Worm (Caenorhabditis elegans) whole organism, L1 larva: ENCODE results near the gene wrt-4.

Experiments
- C04F5.9 ChIP-seq: sonication (generic microtip); optimal IDR thresholded peaks from 2 replicates; lab custom pipeline; 2016; ENCODE audit warnings: missing genetic modification characterization, missing compliant biosample characterization
- F16B12.6 ChIP-seq: fragments of 150-350 bp; optimal IDR thresholded peaks from 2 replicates; lab custom pipeline; 2014; ENCODE audit warnings: missing biosample characterization, missing genetic modification characterization
- Y116A8C.19 ChIP-seq: sonication (generic microtip); optimal IDR thresholded peaks from 2 replicates; lab custom pipeline; 2016; ENCODE audit warnings: missing compliant biosample characterization, missing genetic modification characterization, borderline replicate concordance
- alr-1 ChIP-seq: fragments of 200-800 bp; sonication (Bioruptor generic); optimal IDR thresholded peaks from 2 replicates; lab custom pipeline; 2018; ENCODE audit warnings: borderline replicate concordance, mild to moderate bottlenecking, missing genetic modification characterization, missing compliant biosample characterization
- aly-2 ChIP-seq: fragments of 150-350 bp; optimal IDR thresholded peaks from 2 replicates; lab custom pipeline; 2014; ENCODE audit warnings: missing biosample characterization, missing genetic modification characterization
- ama-1 ChIP-seq: fragments of 150-350 bp; optimal IDR thresholded peaks from 2 replicates; lab custom pipeline; 2014
- blmp-1 ChIP-seq: fragments of 150-350 bp; optimal IDR thresholded peaks from 2 replicates; lab custom pipeline; 2014; ENCODE audit warnings: missing biosample characterization, missing genetic modification characterization
- ceh-82 ChIP-seq, 3 experiments: fragments of 150-350 bp in 1 of 3; sonication (generic microtip) in 2 of 3; optimal IDR thresholded peaks; 2 replicates each; lab custom pipeline; 2014 to 2017; ENCODE audit warnings: missing biosample characterization in 3 of 3, missing genetic modification characterization in 3 of 3
- ces-1 ChIP-seq: fragments of 150-350 bp; optimal IDR thresholded peaks from 2 replicates; lab custom pipeline; 2014; ENCODE audit warnings: missing biosample characterization, missing genetic modification reagents, missing genetic modification characterization
- dpl-1 ChIP-seq, 3 experiments: fragments of 150-350 bp in 2 of 3; sonication (generic microtip) in 1 of 3; optimal IDR thresholded peaks; 2 replicates each; lab custom pipeline; 2014 to 2017; ENCODE audit warnings: missing biosample characterization in 3 of 3, missing genetic modification characterization in 3 of 3, missing genetic modification reagents in 3 of 3
- egl-13 ChIP-seq: sonication (generic microtip); optimal IDR thresholded peaks from 2 replicates; lab custom pipeline; 2016; ENCODE audit warnings: missing genotype, missing genetic modification reagents, missing genetic modification characterization, missing compliant biosample characterization
- elt-2 ChIP-seq: sonication (generic microtip); optimal IDR thresholded peaks from 2 replicates; lab custom pipeline; 2016; ENCODE audit warnings: missing genetic modification characterization, mild to moderate bottlenecking, inconsistent platforms, missing compliant biosample characterization, missing genetic modification reagents
- ets-5 ChIP-seq: fragments of 200-800 bp; sonication (Bioruptor generic); IDR thresholded peaks from 2 replicates; pipeline ENCODE4 v1.3.6; 2022; ENCODE audit warnings: missing genetic modification characterization, missing compliant biosample characterization
- fkh-10 ChIP-seq: sonication (generic microtip); optimal IDR thresholded peaks from 2 replicates; lab custom pipeline; 2017; ENCODE audit warnings: missing biosample characterization, missing genetic modification reagents, missing genetic modification characterization
- fkh-4 ChIP-seq: sonication (generic microtip); optimal IDR thresholded peaks from 2 replicates; lab custom pipeline; 2016; ENCODE audit warnings: missing compliant biosample characterization, missing genetic modification characterization, borderline replicate concordance
- fos-1 ChIP-seq: fragments of 150-350 bp; optimal IDR thresholded peaks from 2 replicates; lab custom pipeline; 2014; ENCODE audit warnings: missing biosample characterization, missing genetic modification characterization
- grh-1 ChIP-seq: fragments of 200-800 bp; sonication (Bioruptor generic); IDR thresholded peaks from 2 replicates; pipeline ENCODE4 v1.3.6; 2022; ENCODE audit warnings: missing genetic modification reagents, missing genetic modification characterization, missing compliant biosample characterization
- isw-1 ChIP-seq: fragments of 200-800 bp; sonication (Bioruptor generic); IDR thresholded peaks from 2 replicates; pipeline ENCODE4 v1.3.6; 2022; ENCODE audit warnings: missing genetic modification characterization, missing compliant biosample characterization
- lin-13 ChIP-seq: fragments of 150-350 bp; optimal IDR thresholded peaks from 2 replicates; lab custom pipeline; 2014; ENCODE audit warnings: missing biosample characterization, missing genetic modification reagents, missing genetic modification characterization
- lin-14 ChIP-seq: fragments of 200-800 bp; sonication (Bioruptor generic); optimal IDR thresholded peaks from 2 replicates; lab custom pipeline; 2018; ENCODE audit warnings: mild to moderate bottlenecking, missing genetic modification characterization, moderate library complexity, missing compliant biosample characterization
- lin-15B ChIP-seq: fragments of 150-350 bp; sonication (generic microtip); optimal IDR thresholded peaks from 3 replicates; lab custom pipeline; 2014; ENCODE audit warnings: missing biosample characterization, missing genetic modification characterization
- lin-35 ChIP-seq, 2 experiments: fragments of 150-350 bp; optimal IDR thresholded peaks; 2 replicates each; lab custom pipeline; 2014; ENCODE audit warnings: missing biosample characterization in 2 of 2, missing genetic modification characterization in 2 of 2, missing genetic modification reagents in 2 of 2
- lin-39 ChIP-seq: fragments of 150-350 bp; optimal IDR thresholded peaks from 2 replicates; lab custom pipeline; 2014; ENCODE audit warnings: missing biosample characterization, missing genetic modification reagents, missing genetic modification characterization
- lir-3 ChIP-seq: sonication (generic microtip); optimal IDR thresholded peaks from 2 replicates; lab custom pipeline; 2016; ENCODE audit warnings: mild to moderate bottlenecking, missing genetic modification characterization, moderate library complexity, missing compliant biosample characterization; ENCODE audit not compliant: poor library complexity
- lsy-2 ChIP-seq, 2 experiments: fragments of 150-350 bp; optimal IDR thresholded peaks; 2 replicates each; lab custom pipeline; 2014; ENCODE audit warnings: missing biosample characterization in 2 of 2, missing genetic modification characterization in 2 of 2
- mef-2 ChIP-seq: fragments of 150-350 bp; optimal IDR thresholded peaks from 2 replicates; lab custom pipeline; 2014; ENCODE audit warnings: missing biosample characterization, missing genetic modification characterization
- mep-1 ChIP-seq: fragments of 150-350 bp; optimal IDR thresholded peaks from 2 replicates; lab custom pipeline; 2014; ENCODE audit warnings: missing biosample characterization, missing genetic modification characterization
- nhr-12 ChIP-seq: sonication (generic microtip); optimal IDR thresholded peaks from 2 replicates; lab custom pipeline; 2017; ENCODE audit warnings: missing biosample characterization, missing genetic modification characterization
- nhr-19 ChIP-seq: fragments of 200-800 bp; sonication (Bioruptor generic); conservative IDR thresholded peaks from 2 replicates; pipeline ENCODE4 v1.3.6; 2022; ENCODE audit warnings: missing genetic modification characterization, missing compliant biosample characterization
- nhr-20 ChIP-seq: sonication (generic microtip); optimal IDR thresholded peaks from 2 replicates; lab custom pipeline; 2016; ENCODE audit warnings: mild to moderate bottlenecking, missing genetic modification characterization, missing compliant biosample characterization
- nhr-237 ChIP-seq: fragments of 150-350 bp; optimal IDR thresholded peaks from 2 replicates; lab custom pipeline; 2014; ENCODE audit warnings: missing biosample characterization, missing genetic modification characterization
- nhr-28 ChIP-seq: fragments of 150-350 bp; optimal IDR thresholded peaks from 2 replicates; lab custom pipeline; 2014; ENCODE audit warnings: missing biosample characterization, missing genetic modification characterization
- nhr-47 ChIP-seq: sonication (generic microtip); optimal IDR thresholded peaks from 2 replicates; lab custom pipeline; 2016; ENCODE audit warnings: mild to moderate bottlenecking, missing genetic modification characterization, moderate library complexity, missing compliant biosample characterization
- nhr-71 ChIP-seq: sonication (generic microtip); optimal IDR thresholded peaks from 2 replicates; lab custom pipeline; 2016; ENCODE audit warnings: mild to moderate bottlenecking, missing genetic modification characterization, moderate library complexity, missing compliant biosample characterization
- nhr-76 ChIP-seq: sonication (generic microtip); optimal IDR thresholded peaks from 2 replicates; lab custom pipeline; 2017; ENCODE audit warnings: missing biosample characterization, missing genetic modification characterization
- nhr-85 ChIP-seq: sonication (generic microtip); peaks from one replicate; lab custom pipeline; 2016; ENCODE audit warnings: missing genetic modification characterization, inconsistent platforms, missing compliant biosample characterization
- pag-3 ChIP-seq: sonication (generic microtip); optimal IDR thresholded peaks from 2 replicates; lab custom pipeline; 2017; ENCODE audit warnings: missing genetic modification characterization, mild to moderate bottlenecking, missing compliant biosample characterization, antibody characterized with exemption, borderline replicate concordance; ENCODE audit not compliant: insufficient read depth
- pqm-1 ChIP-seq: sonication (generic microtip); optimal IDR thresholded peaks from 3 replicates; lab custom pipeline; 2017; ENCODE audit warnings: missing biosample characterization, missing genetic modification characterization
- rnt-1 ChIP-seq: sonication (generic microtip); optimal IDR thresholded peaks from 2 replicates; lab custom pipeline; 2016; ENCODE audit warnings: mild to moderate bottlenecking, missing genetic modification characterization, moderate library complexity, missing compliant biosample characterization
- skn-1 ChIP-seq: fragments of 150-350 bp; optimal IDR thresholded peaks from 2 replicates; lab custom pipeline; 2014; ENCODE audit warnings: missing biosample characterization, missing genetic modification characterization
- snpc-4 ChIP-seq: fragments of 150-350 bp; optimal IDR thresholded peaks from 2 replicates; lab custom pipeline; 2014; ENCODE audit warnings: missing biosample characterization, missing genetic modification characterization
- snu-23 ChIP-seq: sonication (generic microtip); optimal IDR thresholded peaks from 2 replicates; lab custom pipeline; 2016; ENCODE audit warnings: missing genetic modification characterization, missing compliant biosample characterization
- sox-4 ChIP-seq: sonication (generic microtip); optimal IDR thresholded peaks from 2 replicates; lab custom pipeline; 2016; ENCODE audit warnings: missing genetic modification characterization, missing compliant biosample characterization
- sup-37 ChIP-seq: fragments of 200-800 bp; sonication (Bioruptor generic); optimal IDR thresholded peaks from 2 replicates; lab custom pipeline; 2018; ENCODE audit warnings: mild to moderate bottlenecking, missing genetic modification characterization, missing compliant biosample characterization
- tbx-2 ChIP-seq: sonication (generic microtip); optimal IDR thresholded peaks from 2 replicates; lab custom pipeline; 2016; ENCODE audit warnings: missing genetic modification characterization, missing compliant biosample characterization
- tlp-1 ChIP-seq: fragments of 150-350 bp; optimal IDR thresholded peaks from 2 replicates; lab custom pipeline; 2014; ENCODE audit warnings: missing biosample characterization, missing genetic modification characterization
- unc-130 ChIP-seq: fragments of 150-350 bp; optimal IDR thresholded peaks from 2 replicates; lab custom pipeline; 2017; ENCODE audit warnings: missing biosample characterization, missing genetic modification characterization, inconsistent platforms
- unc-30 ChIP-seq: sonication (generic microtip); optimal IDR thresholded peaks from 2 replicates; lab custom pipeline; 2017; ENCODE audit warnings: missing biosample characterization, missing genetic modification characterization
- unc-98 ChIP-seq: fragments of 200-800 bp; sonication (Bioruptor generic); IDR thresholded peaks from 2 replicates; pipeline ENCODE4 v1.3.6; 2022; ENCODE audit warnings: missing genetic modification characterization, missing compliant biosample characterization
- vab-15 ChIP-seq: sonication (generic microtip); optimal IDR thresholded peaks from 2 replicates; lab custom pipeline; 2017; ENCODE audit warnings: missing genotype, mild to moderate bottlenecking, missing genetic modification characterization, missing compliant biosample characterization
- xbp-1 ChIP-seq: sonication (generic microtip); optimal IDR thresholded peaks from 2 replicates; lab custom pipeline; 2016; ENCODE audit warnings: missing genetic modification characterization, missing compliant biosample characterization
- zag-1 ChIP-seq: fragments of 150-350 bp; optimal IDR thresholded peaks from 2 replicates; lab custom pipeline; 2014; ENCODE audit warnings: missing biosample characterization, missing genetic modification characterization
- zip-4 ChIP-seq: fragments of 200-800 bp; sonication (Bioruptor generic); optimal IDR thresholded peaks from 2 replicates; lab custom pipeline; 2018; ENCODE audit warnings: mild to moderate bottlenecking, missing genetic modification characterization, moderate library complexity, missing compliant biosample characterization
- ztf-4 ChIP-seq: fragments of 150-350 bp; optimal IDR thresholded peaks from 2 replicates; lab custom pipeline; 2014; ENCODE audit warnings: missing biosample characterization, missing genetic modification characterization

Gene wrt-4

ce11 chrX:15724994-15725393, 32.1 kb downstream of the wrt-4 start (continued):
- TF ChIP-seq pag-3 (peak; percentile 93), fkh-4 (no peak), ces-1 (GFP tag; lab: Kevin White, UChicago) (no peak), isw-1 (GFP tag; lab: Robert Waterston, UW) (peak; percentile 14; the same call in 1 of the 2 replicates), unc-98 (no peak), xbp-1 (tag; lab: Kevin White, UChicago) (peak; percentile 62), nhr-76 (tag; lab: Kevin White, UChicago) (no peak), lir-3 (tag; lab: Kevin White, UChicago) (no peak), grh-1 (peak; percentile 34; the same call in 1 of the 2 replicates), zip-4 (GFP tag; lab: Kevin White, UChicago) (no peak), nhr-85 (tag; lab: Kevin White, UChicago) (peak; percentile 87), lin-35 (GFP tag; optimal IDR thresholded peaks at IDR 0.05; lab: Kevin White, UChicago) (peak; percentile 56 to 86), aly-2 (no peak), fkh-10 (GFP tag; lab: Kevin White, UChicago) (no peak), unc-130 (tag; lab: Kevin White, UChicago) (peak; percentile 75), elt-2 (tag; lab: Kevin White, UChicago) (no peak), nhr-71 (tag; lab: Kevin White, UChicago) (peak; percentile 78), Y116A8C.19 (tag; lab: Kevin White, UChicago) (no peak), tbx-2 (tag; lab: Kevin White, UChicago) (peak; percentile 70), skn-1 (peak; percentile 24), snpc-4 (tag; lab: Kevin White, UChicago) (peak; percentile 62), lin-14 (GFP tag; lab: Kevin White, UChicago) (peak; percentile 83), nhr-12 (tag; lab: Kevin White, UChicago) (no peak), sup-37 (no peak), dpl-1 (GFP tag; optimal IDR thresholded peaks at IDR 0.05; lab: Kevin White, UChicago) (peak; percentile 68 to 73 (median 73)), vab-15 (tag; lab: Kevin White, UChicago) (no peak), F16B12.6 (peak; percentile 93), mef-2 (tag; lab: Kevin White, UChicago) (peak; percentile 7), nhr-237 (tag; lab: Kevin White, UChicago) (no peak), blmp-1 (peak; percentile 97), lin-13 (GFP tag; lab: Kevin White, UChicago) (peak; percentile 67), C04F5.9 (tag; lab: Kevin White, UChicago) (no peak), snu-23 (GFP tag; lab: Kevin White, UChicago) (peak; percentile 83), nhr-47 (peak; percentile 75), unc-30 (tag; lab: Kevin White, UChicago) (no peak), pqm-1 (no peak), fos-1 (no peak), lin-39 (tag; lab: Kevin White, UChicago) (no peak), mep-1 (tag; lab: Kevin White, UChicago) (peak; percentile 89), egl-13 (no peak), sox-4 (no peak), ets-5 (GFP tag; lab: Robert Waterston, UW) (no peak), rnt-1 (tag; lab: Kevin White, UChicago) (peak; percentile 80), zag-1 (tag; lab: Kevin White, UChicago) (no peak), nhr-20 (tag; lab: Kevin White, UChicago) (peak; percentile 74), ztf-4 (tag; lab: Kevin White, UChicago) (no peak), lsy-2 (tag; optimal IDR thresholded peaks at IDR 0.05; lab: Kevin White, UChicago) (peak; percentile 64 to 74), nhr-19 (peak; percentile 67), ceh-82 (tag; optimal IDR thresholded peaks at IDR 0.05; lab: Kevin White, UChicago) (peak; percentile 33 to 69 (median 57)), lin-15B (tag; lab: Kevin White, UChicago) (peak; percentile 93), ama-1 (lab: Kevin White, UChicago) (no peak), alr-1 (tag; lab: Kevin White, UChicago) (no peak), nhr-28 (tag; lab: Kevin White, UChicago) (no peak), tlp-1 (tag; lab: Kevin White, UChicago) (no peak)
